Worm (Caenorhabditis elegans) whole organism, L2 larva: Measurements from ENCODE around the gene F46H5.5.

ENCODE experiments used
- R02D3.7 ChIP-seq: fragments of 150-350 bp; optimal IDR thresholded peaks from 2 replicates; lab custom pipeline; 2014; ENCODE audit warnings: missing biosample characterization, missing genetic modification characterization
- ZK546.5 ChIP-seq: sonication (generic microtip); optimal IDR thresholded peaks from 2 replicates; lab custom pipeline; 2017; ENCODE audit warnings: missing biosample characterization, missing genetic modification characterization
- aly-2 ChIP-seq: fragments of 150-350 bp; optimal IDR thresholded peaks from 2 replicates; lab custom pipeline; 2014; ENCODE audit warnings: missing biosample characterization, missing genetic modification characterization
- blmp-1 ChIP-seq: sonication (generic microtip); optimal IDR thresholded peaks from 2 replicates; lab custom pipeline; 2017; ENCODE audit warnings: missing genetic modification characterization, mild to moderate bottlenecking, missing compliant biosample characterization, antibody characterized with exemption, moderate library complexity; ENCODE audit not compliant: insufficient read depth
- dmd-4 ChIP-seq: sonication (generic microtip); optimal IDR thresholded peaks from 2 replicates; lab custom pipeline; 2017; ENCODE audit warnings: missing biosample characterization, missing genetic modification characterization
- egl-27 ChIP-seq: sonication (generic microtip); optimal IDR thresholded peaks from 3 replicates; lab custom pipeline; 2017; ENCODE audit warnings: missing biosample characterization, missing genetic modification reagents, missing genetic modification characterization
- fos-1 ChIP-seq: fragments of 150-350 bp; optimal IDR thresholded peaks from 2 replicates; lab custom pipeline; 2014; ENCODE audit warnings: missing biosample characterization, missing genetic modification characterization
- lin-11 ChIP-seq: fragments of 150-350 bp; sonication (generic microtip); optimal IDR thresholded peaks from 2 replicates; lab custom pipeline; 2014; ENCODE audit warnings: missing biosample characterization, missing genetic modification characterization, inconsistent platforms, mixed read lengths
- lin-13 ChIP-seq: fragments of 150-350 bp; optimal IDR thresholded peaks from 2 replicates; lab custom pipeline; 2014; ENCODE audit warnings: missing biosample characterization, missing genetic modification reagents, missing genetic modification characterization
- lsy-2 ChIP-seq, 2 experiments: fragments of 150-350 bp in 1 of 2; sonication (generic microtip) in 1 of 2; optimal IDR thresholded peaks; 2 replicates each; lab custom pipeline; 2014 to 2017; ENCODE audit warnings: missing biosample characterization in 2 of 2, missing genetic modification characterization in 2 of 2
- nhr-10 ChIP-seq: sonication (generic microtip); optimal IDR thresholded peaks from 2 replicates; lab custom pipeline; 2017; ENCODE audit warnings: missing biosample characterization, missing genetic modification characterization
- unc-62 ChIP-seq: fragments of 150-350 bp; optimal IDR thresholded peaks from 2 replicates; lab custom pipeline; 2014; ENCODE audit warnings: missing biosample characterization, missing genetic modification reagents, missing genetic modification characterization
- ztf-11 ChIP-seq: sonication (generic microtip); optimal IDR thresholded peaks from 2 replicates; lab custom pipeline; 2017; ENCODE audit warnings: missing biosample characterization, missing genetic modification characterization

ce11 chrX:7209151-7209550 lies 47.6 kb downstream of the F46H5.5 start:
- TF ChIP-seq egl-27 (no peak), lin-13 (no peak), blmp-1 (tag; lab: Kevin White, UChicago) (no peak), lin-11 (tag; lab: Kevin White, UChicago) (no peak), lsy-2 (tag; optimal IDR thresholded peaks at IDR 0.05; lab: Kevin White, UChicago) (no peak), ZK546.5 (tag; lab: Kevin White, UChicago) (no peak), unc-62 (GFP tag; lab: Kevin White, UChicago) (no peak), dmd-4 (tag; lab: Kevin White, UChicago) (no peak), fos-1 (tag; lab: Kevin White, UChicago) (no peak), nhr-10 (no peak), R02D3.7 (tag; lab: Kevin White, UChicago) (no peak), aly-2 (tag; lab: Kevin White, UChicago) (no peak), ztf-11 (no peak)
